Fruit fly (Drosophila melanogaster): ENCODE data around the gene CG9992.
A peak's percentile ranks its signal among the peaks of the same experiment; 100 is the strongest.

CG9992 gene

dm6 chrX:16403811-16404420 is 19.2 kb upstream of the CG9992 start:
- TF ChIP-seq noc (tag; optimal IDR thresholded peaks at IDR 0.05), result peak; percentile 86

- TF ChIP-seq noc (tag; optimal IDR thresholded peaks at IDR 0.05), result no peak
Observed at dm6 chrX:16391397-16391796, 6.7 kb upstream of the CG9992 start, which contains the start of the genes TH1 and mei-41. Gene TH1, minus strand, starts transcription at chrX:16391438. Gene mei-41, plus strand, starts transcription at chrX:16391698.

DNA sequence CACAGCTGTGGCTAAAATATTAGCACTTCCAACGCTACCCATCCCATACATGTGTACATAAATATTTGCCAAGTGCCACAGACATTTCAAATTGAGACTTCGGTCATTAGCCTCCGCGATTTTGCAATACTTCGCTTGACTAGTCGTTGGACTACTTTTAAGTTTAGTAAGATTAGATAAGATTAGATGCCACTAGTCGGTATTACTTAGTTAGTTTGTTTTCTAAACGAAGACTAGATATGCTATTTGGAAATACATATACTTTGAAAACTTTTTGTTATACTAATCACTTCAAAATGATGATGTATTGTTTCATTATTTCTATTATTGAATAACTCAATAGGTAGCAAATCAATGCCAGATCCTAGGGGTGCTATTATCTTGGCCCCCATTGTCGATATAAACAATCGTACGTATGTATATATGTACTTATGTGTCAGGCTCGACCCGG is 1.3 kb upstream of the CG9992 start:
- peak; percentile 83 for TF ChIP-seq noc (tag; optimal IDR thresholded peaks at IDR 0.05)

dm6 chrX:16383667-16384515 is 817 bp downstream of the CG9992 start:
- TF ChIP-seq noc (tag; optimal IDR thresholded peaks at IDR 0.05), result peak; percentile 90

dm6 chrX:16374059-16374458 is 10.6 kb downstream of the CG9992 start:
- TF ChIP-seq noc (tag; optimal IDR thresholded peaks at IDR 0.05), result no peak

DNA sequence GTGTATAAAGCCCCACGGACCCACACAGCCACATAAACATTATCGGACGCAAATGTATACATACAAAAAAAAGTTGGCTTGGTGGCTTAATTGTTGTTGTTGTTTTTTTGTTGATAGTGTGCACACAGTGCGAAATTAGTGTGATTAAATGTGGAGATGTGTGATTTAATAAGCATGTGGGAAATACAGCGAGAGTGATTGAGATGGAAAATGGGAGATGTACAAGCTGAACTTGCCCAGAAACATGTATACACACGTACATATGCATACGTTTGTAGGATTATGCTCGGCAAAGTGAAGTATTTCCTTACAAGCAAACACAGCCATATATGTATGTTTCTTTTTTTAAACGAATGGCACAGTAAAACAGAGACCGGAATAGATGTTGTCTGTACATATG is 11.2 kb downstream of the CG9992 start:
- no peak for TF ChIP-seq noc (tag; optimal IDR thresholded peaks at IDR 0.05)

DNA sequence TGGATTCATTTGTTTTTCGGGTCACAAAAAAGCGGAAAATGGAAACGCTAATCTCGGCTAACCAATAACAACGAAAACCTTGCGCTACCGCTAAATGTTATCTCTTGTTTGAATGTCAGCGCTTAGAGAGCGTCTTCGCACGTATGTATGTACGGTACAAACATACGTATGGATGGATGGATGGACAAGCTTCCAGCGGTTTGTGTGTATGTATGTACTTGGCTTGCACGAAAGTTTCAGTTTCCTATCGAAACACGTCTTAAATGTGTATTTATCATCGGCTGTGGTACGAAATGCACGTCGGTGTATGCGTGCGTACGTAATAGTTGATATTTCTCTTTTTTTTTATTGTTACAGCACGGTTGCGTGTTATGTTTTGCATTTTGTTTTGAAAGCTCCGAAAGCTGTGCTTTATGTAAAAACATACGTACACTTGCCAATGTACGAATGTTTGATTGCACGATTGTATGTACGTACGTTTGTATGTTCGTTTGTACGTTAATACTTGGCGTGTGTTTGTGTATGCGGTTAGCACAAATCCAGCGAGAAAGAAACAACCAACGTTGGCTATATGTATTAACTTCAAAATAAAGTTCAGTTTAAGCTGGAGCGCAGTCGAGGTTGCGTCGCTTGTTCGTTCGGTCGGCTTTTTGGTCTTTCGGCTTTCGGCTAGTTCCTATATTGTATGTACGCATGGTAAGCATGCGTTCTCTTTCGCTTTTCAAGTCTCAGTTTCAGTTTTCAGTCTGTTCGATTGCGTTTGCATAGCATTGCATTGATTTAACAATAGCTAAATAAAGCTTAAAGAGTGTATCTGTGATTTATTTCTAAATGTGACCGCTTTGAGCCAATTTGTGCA is 12.0 kb downstream of the CG9992 start, which contains the start of gene Fur2:
Gene Fur2, plus strand, starts transcription at position 595 of the 859 bp plus-strand sequence.
- TF ChIP-seq noc (tag; optimal IDR thresholded peaks at IDR 0.05), result no peak

DNA sequence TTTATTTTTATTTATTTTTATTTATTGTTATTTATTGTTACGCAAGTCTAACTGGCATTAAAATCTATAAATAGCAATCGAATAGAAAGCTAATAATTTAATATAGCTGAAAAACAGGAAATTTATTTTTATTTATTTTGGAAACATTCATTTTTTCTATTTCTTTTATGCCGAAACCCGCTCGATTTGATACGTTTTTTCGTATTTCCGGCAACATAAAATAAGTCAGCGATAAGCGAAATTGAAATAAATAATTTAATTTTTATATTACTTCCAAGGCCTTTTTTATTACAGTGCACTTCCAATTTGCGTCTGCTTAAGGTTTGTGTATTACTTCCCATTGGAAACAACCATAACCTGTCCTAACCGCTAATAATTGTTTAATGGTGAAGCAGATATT is 12.8 kb downstream of the CG9992 start:
- TF ChIP-seq noc (tag; optimal IDR thresholded peaks at IDR 0.05), result no peak

- TF ChIP-seq noc (tag; optimal IDR thresholded peaks at IDR 0.05), result no peak
Observed at dm6 chrX:16368585-16368984, 16.1 kb downstream of the CG9992 start.

dm6 chrX:16361306-16361705 is 23.4 kb downstream of the CG9992 start, which contains the start of gene nonA:
Gene nonA, plus strand, starts transcription at chrX:16361569.
- no peak for TF ChIP-seq noc (tag; optimal IDR thresholded peaks at IDR 0.05)

- no peak for TF ChIP-seq noc (tag; optimal IDR thresholded peaks at IDR 0.05)
Observed at dm6 chrX:16358670-16359320, 25.9 kb downstream of the CG9992 start, which contains the start of the genes U2af50 and PIG-Q. Gene U2af50, minus strand, starts transcription at chrX:16359039. Gene PIG-Q, plus strand, starts transcription at chrX:16359143.

DNA sequence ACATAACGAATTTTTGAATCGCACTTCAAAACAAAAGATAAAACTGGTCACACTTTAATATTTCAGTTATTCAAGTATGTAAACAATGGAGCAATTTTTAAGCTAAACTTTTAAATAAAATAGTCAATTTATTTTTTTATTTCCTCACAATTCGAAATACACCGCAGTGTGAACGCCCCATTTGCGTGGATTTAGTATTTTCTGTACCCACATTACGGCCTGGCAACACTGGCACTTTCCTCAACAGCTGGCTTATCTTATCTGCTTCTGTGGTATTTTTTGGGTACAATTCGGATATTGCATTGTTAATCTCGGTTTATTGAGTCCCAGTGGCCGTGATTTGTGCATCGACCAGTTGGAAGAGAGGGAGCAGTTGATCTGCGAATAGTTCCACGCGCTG is 34.6 kb downstream of the CG9992 start, which contains the start of gene sl:
Gene sl, plus strand, starts transcription at position 254 of the 400 bp plus-strand sequence.
- no peak for TF ChIP-seq noc (tag; optimal IDR thresholded peaks at IDR 0.05)

DNA sequence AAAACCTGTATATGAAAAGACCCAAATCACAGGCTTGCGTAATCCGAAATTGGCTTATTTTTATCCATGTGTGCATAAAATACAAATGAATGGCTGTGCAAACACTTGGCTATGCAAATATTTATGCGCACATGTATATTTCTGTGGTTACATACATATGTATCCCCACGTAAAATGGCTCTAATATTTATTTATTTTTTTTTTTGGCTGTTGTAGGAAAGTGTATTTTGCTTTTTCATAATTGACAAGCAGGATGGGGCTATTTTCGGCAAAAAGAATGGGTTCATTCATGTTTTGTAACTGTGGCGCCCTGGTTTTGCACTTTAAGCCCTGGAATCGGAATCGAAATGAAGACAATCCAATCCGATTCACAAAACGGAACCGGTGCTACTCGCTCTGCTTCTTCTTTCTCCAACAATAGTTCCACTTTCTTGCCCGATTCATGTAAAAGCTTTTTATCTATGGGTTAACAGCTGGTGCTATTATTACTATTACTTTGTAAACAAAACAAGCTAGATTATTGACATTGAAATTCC is 49.5 kb downstream of the CG9992 start:
- TF ChIP-seq noc (tag; optimal IDR thresholded peaks at IDR 0.05), result peak; percentile 69

- TF ChIP-seq noc (tag; optimal IDR thresholded peaks at IDR 0.05), result no peak
Observed at dm6 chrX:16334251-16334860, 50.4 kb downstream of the CG9992 start.
